Worm (Caenorhabditis elegans) whole organism, young adult: ENCODE measurements around the gene arrd-11.

ENCODE experiments used
- C06A6.2 ChIP-seq: fragments of 200-800 bp; sonication (Bioruptor generic); conservative IDR thresholded peaks from 2 replicates; pipeline ENCODE4 v1.3.6; 2022; ENCODE audit warnings: missing genetic modification characterization, missing compliant biosample characterization
- C17E4.6 ChIP-seq: fragments of 200-800 bp; sonication (Bioruptor generic); IDR thresholded peaks from 2 replicates; pipeline ENCODE4 v1.3.6; 2022; ENCODE audit warnings: missing genetic modification reagents, missing genetic modification characterization, missing compliant biosample characterization
- D2030.7 ChIP-seq: fragments of 200-800 bp; sonication (Bioruptor generic); IDR thresholded peaks from 2 replicates; pipeline ENCODE4 v1.3.6; 2022; ENCODE audit warnings: missing genetic modification reagents, missing genetic modification characterization, missing compliant biosample characterization
- F33H1.4 ChIP-seq: fragments of 200-800 bp; sonication (Bioruptor generic); IDR thresholded peaks from 2 replicates; pipeline ENCODE4 v1.3.6; 2022; ENCODE audit warnings: missing genetic modification reagents, missing genetic modification characterization, missing compliant biosample characterization
- F52B5.7 ChIP-seq: sonication (generic microtip); optimal IDR thresholded peaks from 2 replicates; lab custom pipeline; 2016; ENCODE audit warnings: mild to moderate bottlenecking, missing genetic modification characterization, missing compliant biosample characterization
- F57C9.4 ChIP-seq: sonication (generic microtip); optimal IDR thresholded peaks from 2 replicates; lab custom pipeline; 2017; ENCODE audit warnings: mild to moderate bottlenecking, missing genetic modification characterization, missing compliant biosample characterization
- K11D2.4 ChIP-seq: fragments of 200-800 bp; sonication (Bioruptor generic); IDR thresholded peaks from 2 replicates; pipeline ENCODE4 v1.3.6; 2022; ENCODE audit warnings: missing genetic modification reagents, missing genetic modification characterization, missing compliant biosample characterization
- Y53F4B.3 ChIP-seq: fragments of 200-800 bp; sonication (Bioruptor generic); IDR thresholded peaks from 2 replicates; pipeline ENCODE4 v1.3.6; 2022; ENCODE audit warnings: missing genetic modification reagents, missing genetic modification characterization, missing compliant biosample characterization
- Y95B8A.8 ChIP-seq: fragments of 200-800 bp; sonication (Bioruptor generic); IDR thresholded peaks from 2 replicates; pipeline ENCODE4 v1.3.6; 2022; ENCODE audit warnings: missing genetic modification reagents, missing genetic modification characterization, missing compliant biosample characterization
- ZK185.1 ChIP-seq: sonication (generic microtip); optimal IDR thresholded peaks from 2 replicates; lab custom pipeline; 2016; ENCODE audit warnings: mild to moderate bottlenecking, missing genetic modification characterization, missing compliant biosample characterization; ENCODE audit not compliant: poor library complexity, severe bottlenecking
- atf-7 ChIP-seq: sonication (generic microtip); optimal IDR thresholded peaks from 2 replicates; lab custom pipeline; 2017; ENCODE audit warnings: mild to moderate bottlenecking, missing genetic modification characterization, missing compliant biosample characterization
- bed-1 ChIP-seq: fragments of 200-800 bp; sonication (Bioruptor generic); IDR thresholded peaks from 2 replicates; pipeline ENCODE4 v1.3.6; 2022; ENCODE audit warnings: missing genetic modification reagents, missing genetic modification characterization, missing compliant biosample characterization
- ceh-91 ChIP-seq: fragments of 200-800 bp; sonication (Bioruptor generic); IDR thresholded peaks from 2 replicates; pipeline ENCODE4 v1.3.6; 2022; ENCODE audit warnings: missing genetic modification reagents, missing genetic modification characterization, missing compliant biosample characterization
- dpff-1 ChIP-seq: sonication (generic microtip); optimal IDR thresholded peaks from 2 replicates; lab custom pipeline; 2017; ENCODE audit warnings: mild to moderate bottlenecking, missing genetic modification characterization, missing compliant biosample characterization
- egl-44 ChIP-seq: fragments of 200-800 bp; sonication (Bioruptor generic); IDR thresholded peaks from 2 replicates; pipeline ENCODE4 v1.3.6; 2022; ENCODE audit warnings: missing genetic modification reagents, missing genetic modification characterization, missing compliant biosample characterization
- egrh-3 ChIP-seq: fragments of 200-800 bp; sonication (Bioruptor generic); IDR thresholded peaks from 2 replicates; pipeline ENCODE4 v1.3.6; 2022; ENCODE audit warnings: missing genetic modification reagents, missing genetic modification characterization, missing compliant biosample characterization
- hlh-12 ChIP-seq: sonication (generic microtip); optimal IDR thresholded peaks from 2 replicates; lab custom pipeline; 2016; ENCODE audit warnings: missing genetic modification characterization, missing compliant biosample characterization
- hmg-1.2 ChIP-seq: fragments of 200-800 bp; sonication (Bioruptor generic); IDR thresholded peaks from 2 replicates; pipeline ENCODE4 v1.3.6; 2022; ENCODE audit warnings: missing genetic modification reagents, missing genetic modification characterization, missing compliant biosample characterization
- hmg-20 ChIP-seq: fragments of 200-800 bp; sonication (Bioruptor generic); IDR thresholded peaks from 2 replicates; pipeline ENCODE4 v1.3.6; 2022; ENCODE audit warnings: missing genetic modification reagents, missing genetic modification characterization, missing compliant biosample characterization
- hsf-1 ChIP-seq: fragments of 200-800 bp; sonication (Bioruptor generic); IDR thresholded peaks from 2 replicates; pipeline ENCODE4 v1.3.6; 2022; ENCODE audit warnings: missing genetic modification reagents, missing genetic modification characterization, missing compliant biosample characterization
- let-526 ChIP-seq: fragments of 200-800 bp; sonication (Bioruptor generic); IDR thresholded peaks from 2 replicates; pipeline ENCODE4 v1.3.6; 2022; ENCODE audit warnings: missing genetic modification reagents, missing genetic modification characterization, missing compliant biosample characterization
- lin-26 ChIP-seq: fragments of 200-800 bp; sonication (Bioruptor generic); IDR thresholded peaks from 2 replicates; pipeline ENCODE4 v1.3.6; 2022; ENCODE audit warnings: missing genetic modification reagents, missing genetic modification characterization, missing compliant biosample characterization
- nfya-1 ChIP-seq: sonication (generic microtip); optimal IDR thresholded peaks from 2 replicates; lab custom pipeline; 2017; ENCODE audit warnings: antibody characterized with exemption, missing compliant biosample characterization, missing genetic modification characterization, borderline replicate concordance; ENCODE audit not compliant: insufficient read depth
- nfya-2 ChIP-seq: fragments of 200-800 bp; sonication (Bioruptor generic); IDR thresholded peaks from 2 replicates; pipeline ENCODE4 v1.3.6; 2022; ENCODE audit warnings: missing genetic modification reagents, missing genetic modification characterization, missing compliant biosample characterization
- nfyb-1 ChIP-seq: fragments of 200-800 bp; sonication (Bioruptor generic); IDR thresholded peaks from 2 replicates; pipeline ENCODE4 v1.3.6; 2022; ENCODE audit warnings: missing genetic modification reagents, missing genetic modification characterization, missing compliant biosample characterization
- nhr-120 ChIP-seq: fragments of 200-800 bp; sonication (Bioruptor generic); IDR thresholded peaks from 2 replicates; pipeline ENCODE4 v1.3.6; 2022; ENCODE audit warnings: missing genetic modification characterization, missing compliant biosample characterization
- rcor-1 ChIP-seq: fragments of 200-800 bp; sonication (Bioruptor generic); IDR thresholded peaks from 2 replicates; pipeline ENCODE4 v1.3.6; 2022; ENCODE audit warnings: missing genetic modification reagents, missing genetic modification characterization, missing compliant biosample characterization
- rec-8 ChIP-seq, 2 experiments: sonication (generic microtip); optimal IDR thresholded peaks; 2 replicates each; lab custom pipeline; 2016; ENCODE audit warnings: mild to moderate bottlenecking in 2 of 2, missing genetic modification characterization in 2 of 2, missing genetic modification reagents in 2 of 2, missing genotype in 2 of 2, missing biosample characterization in 1 of 2, missing compliant biosample characterization in 1 of 2, moderate library complexity in 1 of 2
- sea-2 ChIP-seq: fragments of 200-800 bp; sonication (Bioruptor generic); IDR thresholded peaks from 2 replicates; pipeline ENCODE4 v1.3.6; 2022; ENCODE audit warnings: missing genetic modification characterization, missing compliant biosample characterization
- snpc-1.3 ChIP-seq: sonication (generic microtip); optimal IDR thresholded peaks from 2 replicates; lab custom pipeline; 2017; ENCODE audit warnings: missing genetic modification characterization, mild to moderate bottlenecking, missing compliant biosample characterization, antibody characterized with exemption, moderate library complexity, missing genotype, missing genetic modification reagents; ENCODE audit not compliant: insufficient read depth
- tbp1 ChIP-seq: fragments of 200-800 bp; sonication (Bioruptor generic); optimal IDR thresholded peaks from 2 replicates; lab custom pipeline; 2018; ENCODE audit warnings: mild to moderate bottlenecking, missing genetic modification characterization, missing compliant biosample characterization
- tbx-9 ChIP-seq: sonication (generic microtip); optimal IDR thresholded peaks from 2 replicates; lab custom pipeline; 2016; ENCODE audit warnings: borderline replicate concordance, missing genetic modification characterization, inconsistent platforms, missing compliant biosample characterization
- tlf-1 ChIP-seq: fragments of 200-800 bp; sonication (Bioruptor generic); optimal IDR thresholded peaks from 2 replicates; lab custom pipeline; 2018; ENCODE audit warnings: mild to moderate bottlenecking, missing genetic modification characterization, missing compliant biosample characterization
- zfh-2 ChIP-seq: fragments of 200-800 bp; sonication (Bioruptor generic); conservative IDR thresholded peaks from 2 replicates; pipeline ENCODE4 v1.3.6; 2022; ENCODE audit warnings: missing genetic modification reagents, missing genetic modification characterization, missing compliant biosample characterization
- zim-3 ChIP-seq: sonication (generic microtip); optimal IDR thresholded peaks from 2 replicates; lab custom pipeline; 2017; ENCODE audit warnings: mild to moderate bottlenecking, missing genetic modification characterization, moderate library complexity, missing compliant biosample characterization
- ztf-22 ChIP-seq: fragments of 200-800 bp; sonication (Bioruptor generic); optimal IDR thresholded peaks from 2 replicates; lab custom pipeline; 2018; ENCODE audit warnings: mild to moderate bottlenecking, missing genetic modification characterization, moderate library complexity, missing compliant biosample characterization
- ztf-25 ChIP-seq: fragments of 200-800 bp; sonication (Bioruptor generic); IDR thresholded peaks from 2 replicates; pipeline ENCODE4 v1.3.6; 2022; ENCODE audit warnings: missing genetic modification reagents, missing genetic modification characterization, missing compliant biosample characterization
- ztf-26 ChIP-seq: sonication (generic microtip); optimal IDR thresholded peaks from 2 replicates; lab custom pipeline; 2017; ENCODE audit warnings: missing genetic modification characterization, missing compliant biosample characterization
- ztf-28 ChIP-seq: fragments of 200-800 bp; sonication (Bioruptor generic); IDR thresholded peaks from 2 replicates; pipeline ENCODE4 v1.3.6; 2022; ENCODE audit warnings: missing genetic modification reagents, missing genetic modification characterization, missing compliant biosample characterization

The arrd-11 gene

DNA sequence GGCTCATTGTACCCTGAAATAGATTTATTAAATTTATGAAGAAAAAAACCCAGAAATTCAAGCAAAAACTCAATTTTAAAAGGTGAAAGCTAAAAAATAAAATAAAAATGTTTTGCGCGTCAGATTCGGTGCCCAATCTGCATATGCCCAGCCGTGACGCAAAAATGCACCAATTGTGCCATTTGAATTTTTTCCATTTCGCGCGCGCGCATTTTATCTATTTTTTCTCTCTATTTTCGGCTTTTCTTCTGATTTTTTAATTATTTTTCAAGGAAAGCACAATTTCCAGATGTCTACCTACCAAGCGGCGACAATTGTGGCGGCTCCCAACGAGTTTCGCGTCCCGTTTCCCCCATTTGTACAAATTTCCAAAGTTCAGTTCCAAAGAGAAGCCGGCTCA lies 37.4 kb upstream of the arrd-11 start, which contains the start of the genes Y54G9A.7 and bub-3 (continued):
- TF ChIP-seq rec-8 (tag; optimal IDR thresholded peaks at IDR 0.05; lab: Kevin White, UChicago), result no peak
- TF ChIP-seq lin-26 (GFP tag; lab: Robert Waterston, UW), result no peak
- TF ChIP-seq snpc-1.3 (tag; lab: Kevin White, UChicago), result no peak
- TF ChIP-seq sea-2 (GFP tag; lab: Robert Waterston, UW), result no peak
- peak; percentile 90 for TF ChIP-seq D2030.7
- peak; percentile 53; the same call in 1 of the 2 replicates for TF ChIP-seq hsf-1 (GFP tag; lab: Robert Waterston, UW)
- no peak for TF ChIP-seq Y53F4B.3 (GFP tag; lab: Robert Waterston, UW)
- no peak for TF ChIP-seq bed-1
- no peak for TF ChIP-seq hmg-20 (GFP tag; lab: Robert Waterston, UW)
- TF ChIP-seq nfyb-1 (GFP tag; lab: Robert Waterston, UW), result no peak
- TF ChIP-seq F52B5.7, result no peak
- peak; percentile 66 for TF ChIP-seq rcor-1 (GFP tag; lab: Robert Waterston, UW)
- TF ChIP-seq ztf-25 (GFP tag; lab: Robert Waterston, UW), result no peak
- no peak for TF ChIP-seq ztf-22
- no peak for TF ChIP-seq K11D2.4 (GFP tag; lab: Robert Waterston, UW)
- peak; percentile 81 for TF ChIP-seq F33H1.4 (GFP tag; lab: Robert Waterston, UW)
- no peak for TF ChIP-seq let-526 (GFP tag; lab: Robert Waterston, UW)
- TF ChIP-seq ZK185.1 (tag; lab: Kevin White, UChicago), result no peak
- TF ChIP-seq F57C9.4, result no peak
- TF ChIP-seq nfya-2 (GFP tag; lab: Robert Waterston, UW), result no peak
- no peak for TF ChIP-seq ztf-26 (tag; lab: Kevin White, UChicago)
- peak; percentile 88 for TF ChIP-seq ceh-91 (GFP tag; lab: Robert Waterston, UW)
- TF ChIP-seq atf-7, result no peak
- no peak for TF ChIP-seq nfya-1 (tag; lab: Kevin White, UChicago)
- TF ChIP-seq tbp1 (GFP tag; lab: Kevin White, UChicago), result no peak
- TF ChIP-seq nhr-120 (GFP tag; lab: Robert Waterston, UW), result no peak
- TF ChIP-seq egrh-3 (GFP tag; lab: Robert Waterston, UW), result no peak
- no peak for TF ChIP-seq C06A6.2
- no peak for TF ChIP-seq C17E4.6
- no peak for TF ChIP-seq tbx-9
- 0 out of 2 replicates have a peak, but pooled peaks have one; percentile 20 for TF ChIP-seq hmg-1.2 (GFP tag; lab: Robert Waterston, UW)
- no peak for TF ChIP-seq zim-3
- no peak for TF ChIP-seq hlh-12 (tag; lab: Kevin White, UChicago)
- TF ChIP-seq, all 124 proteins: peak for 27

DNA sequence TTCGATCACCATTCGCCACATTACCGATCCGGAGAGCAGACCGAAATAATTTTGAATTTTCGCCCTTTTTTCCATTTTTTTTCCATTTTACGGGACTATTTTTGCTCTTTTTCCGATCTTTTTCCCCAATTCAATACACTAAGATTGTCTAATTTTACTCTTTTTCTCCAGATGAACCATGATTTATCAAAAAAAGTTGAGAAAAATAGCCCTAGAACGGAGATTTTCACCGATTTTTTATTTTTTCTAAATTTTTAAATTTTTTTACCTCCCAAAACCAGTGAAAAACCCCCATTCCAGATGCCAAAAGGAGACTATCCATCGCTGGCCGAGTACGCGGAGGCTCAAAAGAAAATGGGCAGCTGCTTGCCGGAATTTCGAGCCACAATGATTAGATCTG lies 33.8 kb upstream of the arrd-11 start, which contains the start of gene Y54G9A.9:
Gene Y54G9A.9 (plus strand): TSS at position 301 of the 400 bp plus-strand sequence.
- TF ChIP-seq tlf-1 (GFP tag; lab: Kevin White, UChicago) (no peak), ztf-28 (GFP tag; lab: Robert Waterston, UW) (no peak), zfh-2 (GFP tag; lab: Robert Waterston, UW) (no peak), dpff-1 (tag; lab: Kevin White, UChicago) (no peak), Y95B8A.8 (GFP tag; lab: Robert Waterston, UW) (no peak), hlh-12 (tag; lab: Kevin White, UChicago) (no peak), nfya-1 (tag; lab: Kevin White, UChicago) (no peak), egl-44 (GFP tag; lab: Robert Waterston, UW) (no peak), lin-26 (GFP tag; lab: Robert Waterston, UW) (no peak), nhr-120 (GFP tag; lab: Robert Waterston, UW) (no peak), K11D2.4 (GFP tag; lab: Robert Waterston, UW) (no peak)
